Fruit fly (Drosophila melanogaster): ENCODE results near the gene Klp31E.

Klp31E gene

dm6 chr2L:10418981-10419380 lies 5.2 kb downstream of the Klp31E start, which contains the start of gene RfC3 (continued):
- peak; percentile 94 for TF ChIP-seq ato (GFP tag; IDR thresholded peaks at IDR 0.05; ENCODE audit: partially characterized antibody)
- TF ChIP-seq CG9727 (GFP tag; optimal IDR thresholded peaks at IDR 0.05), result no peak
- TF ChIP-seq CG7839 (tag; optimal IDR thresholded peaks at IDR 0.05), result no peak
- peak; percentile 98 for TF ChIP-seq CG34224 (GFP tag; IDR thresholded peaks at IDR 0.05; ENCODE audit: partially characterized antibody)
- no peak for TF ChIP-seq Sox100B (GFP tag; optimal IDR thresholded peaks at IDR 0.05)
- peak; percentile 62 for TF ChIP-seq kah (GFP tag; optimal IDR thresholded peaks at IDR 0.05)
- TF ChIP-seq hkb (optimal IDR thresholded peaks at IDR 0.05), result no peak
- TF ChIP-seq hkb (GFP tag; IDR thresholded peaks at IDR 0.05), result no peak
- peak; percentile 94 for TF ChIP-seq nerfin-2 (GFP tag; IDR thresholded peaks at IDR 0.05; ENCODE audit: partially characterized antibody)
- TF ChIP-seq knrl (GFP tag; IDR thresholded peaks at IDR 0.05; ENCODE audit: partially characterized antibody), result peak; percentile 59; the same call in 2 of the 3 replicates
- TF ChIP-seq scrt (GFP tag; optimal IDR thresholded peaks at IDR 0.05), result peak; percentile 90
- peak; percentile 91 for TF ChIP-seq CG14860 (GFP tag; IDR thresholded peaks at IDR 0.05; ENCODE audit: partially characterized antibody)
- TF ChIP-seq bbx (GFP tag; IDR thresholded peaks at IDR 0.05; ENCODE audit: partially characterized antibody), result peak; percentile 95
- no peak for TF ChIP-seq D (optimal IDR thresholded peaks at IDR 0.05)
- TF ChIP-seq D (GFP tag; optimal IDR thresholded peaks at IDR 0.05), result no peak
- no peak for TF ChIP-seq CG12769 (tag; optimal IDR thresholded peaks at IDR 0.05)
- TF ChIP-seq rib (GFP tag; IDR thresholded peaks at IDR 0.05), result 0 out of 2 replicates have a peak, but pooled peaks have one; percentile 11
- peak; percentile 61 for TF ChIP-seq BEAF-32 (GFP tag; optimal IDR thresholded peaks at IDR 0.05)
- no peak for TF ChIP-seq CG11398 (GFP tag; optimal IDR thresholded peaks at IDR 0.05)
- TF ChIP-seq hbn (GFP tag; IDR thresholded peaks at IDR 0.05; ENCODE audit: partially characterized antibody), result peak; percentile 79
- peak; percentile 92 for TF ChIP-seq CG30020 (tag; optimal IDR thresholded peaks at IDR 0.05)
- peak; percentile 99 for TF ChIP-seq CG1603 (tag; optimal IDR thresholded peaks at IDR 0.05)
- TF ChIP-seq Med (GFP tag), result peak; percentile 54
- peak; percentile 79 for TF ChIP-seq sna (GFP tag; IDR thresholded peaks at IDR 0.05; ENCODE audit: partially characterized antibody)

DNA sequence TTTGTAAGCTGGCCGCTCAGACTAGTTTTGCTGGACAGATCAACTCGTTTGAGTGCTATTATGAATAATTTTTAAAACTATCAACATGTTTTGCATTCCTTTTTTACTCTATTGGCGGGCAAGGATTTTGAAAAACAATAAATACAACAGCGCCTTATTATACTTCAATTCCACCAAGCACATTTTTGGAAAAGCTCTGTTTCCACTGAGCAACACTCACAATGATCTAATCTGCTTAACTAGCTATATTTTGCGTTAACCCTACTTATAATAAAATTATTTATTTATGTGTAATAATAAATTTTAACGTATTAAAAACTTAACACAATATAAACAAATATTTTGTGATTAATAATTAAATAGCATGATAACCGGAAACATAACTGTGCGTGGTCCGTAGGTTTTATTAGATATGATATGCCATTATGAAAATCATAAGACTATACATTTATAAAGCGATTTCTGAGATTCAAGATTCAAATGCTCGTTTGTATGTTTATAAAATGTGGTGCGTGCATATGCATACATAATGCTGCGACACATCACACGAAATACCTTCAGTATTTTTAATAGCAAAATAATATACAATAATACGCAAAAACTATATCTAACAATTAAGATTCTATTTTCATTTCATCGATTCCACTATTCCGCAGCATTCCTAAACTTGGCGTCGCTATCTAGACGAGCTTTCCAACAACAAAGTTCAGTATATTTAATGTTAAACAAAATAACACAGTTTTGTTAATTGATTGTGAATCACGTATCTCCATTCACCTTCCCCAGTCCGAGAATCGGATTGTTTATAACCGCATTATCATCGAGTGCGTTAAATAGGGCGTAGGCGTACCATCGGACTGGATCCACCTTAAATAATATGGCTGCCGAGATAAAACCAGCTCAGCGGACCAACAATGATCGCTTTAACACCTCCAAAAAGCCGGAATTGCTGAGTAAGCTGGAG lies 9.1 kb downstream of the Klp31E start, which contains the start of the genes pie and Wdfy2:
pie (minus strand) TSS at position 138 of the 964 bp plus-strand sequence.
Wdfy2 (plus strand) TSS at position 649 of the 964 bp plus-strand sequence.
- TF ChIP-seq grn (GFP tag; optimal IDR thresholded peaks at IDR 0.05), result no peak
- no peak for TF ChIP-seq CG18599 (GFP tag; optimal IDR thresholded peaks at IDR 0.05)
- TF ChIP-seq dimm (GFP tag; IDR thresholded peaks at IDR 0.05), result no peak
- no peak for TF ChIP-seq CG18011 (GFP tag; optimal IDR thresholded peaks at IDR 0.05)
- TF ChIP-seq z (GFP tag; IDR thresholded peaks at IDR 0.05), result no peak
- TF ChIP-seq nmo (GFP tag; optimal IDR thresholded peaks at IDR 0.05), result peak; percentile 29
- no peak for TF ChIP-seq sens-2 (GFP tag; IDR thresholded peaks at IDR 0.05)
- TF ChIP-seq Adf1 (GFP tag; IDR thresholded peaks at IDR 0.05), result no peak
- TF ChIP-seq CG10267 (tag; optimal IDR thresholded peaks at IDR 0.05), result no peak
- no peak for TF ChIP-seq HLH4C (GFP tag; IDR thresholded peaks at IDR 0.05; ENCODE audit: partially characterized antibody)
- TF ChIP-seq CG11504 (tag; optimal IDR thresholded peaks at IDR 0.05), result no peak
- TF ChIP-seq Dref (GFP tag; IDR thresholded peaks at IDR 0.05), result peak; percentile 47
- no peak for TF ChIP-seq pros (GFP tag; optimal IDR thresholded peaks at IDR 0.05)
- TF ChIP-seq CG11247 (GFP tag; IDR thresholded peaks at IDR 0.05), result no peak
- peak; percentile 2 for TF ChIP-seq nerfin-1 (tag; optimal IDR thresholded peaks at IDR 0.05)
- TF ChIP-seq Optix (GFP tag; IDR thresholded peaks at IDR 0.05), result no peak
- TF ChIP-seq CG7786 (GFP tag; optimal IDR thresholded peaks at IDR 0.05), result no peak
- no peak for TF ChIP-seq Hmr (GFP tag; optimal IDR thresholded peaks at IDR 0.05)
- no peak for TF ChIP-seq CG1832 (GFP tag; optimal IDR thresholded peaks at IDR 0.05)
- TF ChIP-seq Abd-B (GFP tag; optimal IDR thresholded peaks at IDR 0.05), result peak; percentile 50
- no peak for TF ChIP-seq wdn (GFP tag; IDR thresholded peaks at IDR 0.05)
- TF ChIP-seq fd102C (GFP tag; optimal IDR thresholded peaks at IDR 0.05), result no peak
- no peak for TF ChIP-seq CG4854 (GFP tag; optimal IDR thresholded peaks at IDR 0.05)
- no peak for TF ChIP-seq Nf-YB (GFP tag; optimal IDR thresholded peaks at IDR 0.05)

All from whole organism, embryonic.